Fruit fly (Drosophila melanogaster) whole organism, embryonic: ENCODE data around the gene CG43645.
A peak's percentile ranks its signal among the peaks of the same experiment; 100 is the strongest.

Experiments used
- Ada2b ChIP-seq: fragments of 200-800 bp; sonication (Bioruptor generic); IDR thresholded peaks from 2 replicates; pipeline ENCODE4 v1.3.6; 2022; ENCODE audit warnings: missing biosample characterization, missing genetic modification characterization
- CG10147 ChIP-seq: fragments of 200-800 bp; sonication (Bioruptor generic); optimal IDR thresholded peaks from 2 replicates; lab custom pipeline; 2019; ENCODE audit warnings: missing biosample characterization, mild to moderate bottlenecking, missing genetic modification characterization, moderate library complexity
- CG10209 ChIP-seq: fragments of 200-800 bp; sonication (Bioruptor generic); optimal IDR thresholded peaks from 3 replicates; lab custom pipeline; 2017; ENCODE audit warnings: missing biosample characterization, mild to moderate bottlenecking, missing genetic modification characterization, missing genetic modification reagents
- CG10979 ChIP-seq: fragments of 200-800 bp; sonication (Bioruptor generic); optimal IDR thresholded peaks from 2 replicates; lab custom pipeline; 2018; ENCODE audit warnings: missing biosample characterization, mild to moderate bottlenecking, missing genetic modification characterization, moderate library complexity
- CG11456 ChIP-seq: fragments of 200-800 bp; sonication (Bioruptor generic); IDR thresholded peaks from 3 replicates; pipeline ENCODE4 v1.3.6; 2022; ENCODE audit warnings: missing biosample characterization, missing genetic modification characterization
- CG11695 ChIP-seq: fragments of 200-800 bp; sonication (Bioruptor generic); IDR thresholded peaks from 3 replicates; pipeline ENCODE4 v1.3.6; 2022; ENCODE audit warnings: missing biosample characterization, missing genetic modification characterization
- CG11723 ChIP-seq: fragments of 200-800 bp; sonication (Bioruptor generic); optimal IDR thresholded peaks from 2 replicates; lab custom pipeline; 2017; ENCODE audit warnings: missing biosample characterization, mild to moderate bottlenecking, missing genetic modification characterization
- CG14441 ChIP-seq: fragments of 200-800 bp; sonication (Bioruptor generic); IDR thresholded peaks from 2 replicates; pipeline ENCODE4 v1.3.6; 2022; ENCODE audit warnings: missing biosample characterization, missing genetic modification characterization
- CG1529 ChIP-seq: fragments of 200-800 bp; sonication (Bioruptor generic); optimal IDR thresholded peaks from 3 replicates; lab custom pipeline; 2018; ENCODE audit warnings: missing biosample characterization, missing genetic modification characterization
- CG18011 ChIP-seq: fragments of 200-800 bp; sonication (Bioruptor generic); optimal IDR thresholded peaks from 2 replicates; lab custom pipeline; 2017; ENCODE audit warnings: missing biosample characterization, missing genetic modification characterization, mild to moderate bottlenecking, moderate library complexity, missing genotype
- CG2678 ChIP-seq: fragments of 200-800 bp; sonication (Bioruptor generic); optimal IDR thresholded peaks from 3 replicates; lab custom pipeline; 2019; ENCODE audit warnings: missing biosample characterization, mild to moderate bottlenecking, missing genetic modification characterization, moderate library complexity
- CG2889 ChIP-seq: fragments of 200-800 bp; sonication (Bioruptor generic); IDR thresholded peaks from 3 replicates; pipeline ENCODE4 v1.3.6; 2022; ENCODE audit warnings: missing biosample characterization, missing genetic modification characterization
- CG3281 ChIP-seq: fragments of 200-800 bp; sonication (Bioruptor generic); optimal IDR thresholded peaks from 3 replicates; lab custom pipeline; 2017; ENCODE audit warnings: missing biosample characterization, mild to moderate bottlenecking, missing genetic modification characterization
- CG4424 ChIP-seq: fragments of 200-800 bp; sonication (Bioruptor generic); optimal IDR thresholded peaks from 3 replicates; lab custom pipeline; 2016; ENCODE audit warnings: missing biosample characterization, missing genetic modification characterization
- CG4854 ChIP-seq: fragments of 200-800 bp; sonication (Bioruptor generic); optimal IDR thresholded peaks from 2 replicates; lab custom pipeline; 2016; ENCODE audit warnings: missing biosample characterization, missing genetic modification characterization, inconsistent platforms
- CG7963 ChIP-seq: fragments of 200-800 bp; sonication (Bioruptor generic); IDR thresholded peaks from 3 replicates; pipeline ENCODE4 v1.3.6; 2022; ENCODE audit warnings: missing biosample characterization, missing genetic modification characterization; ENCODE audit not compliant: partially characterized antibody
- CkIIα-i1 ChIP-seq: fragments of 200-800 bp; sonication (Bioruptor generic); IDR thresholded peaks from 2 replicates; pipeline ENCODE4 v1.3.6; 2022; ENCODE audit warnings: missing biosample characterization, missing genetic modification characterization
- Deaf1 ChIP-seq: fragments of 200-800 bp; optimal IDR thresholded peaks from 3 replicates; lab custom pipeline; 2019; ENCODE audit warnings: missing biosample characterization, mild to moderate bottlenecking, missing genetic modification characterization, moderate library complexity
- Ets97D ChIP-seq: fragments of 200-800 bp; sonication (Bioruptor generic); optimal IDR thresholded peaks from 3 replicates; lab custom pipeline; 2016; ENCODE audit warnings: missing biosample characterization, missing genetic modification characterization
- MESR4 ChIP-seq: fragments of 200-800 bp; sonication (Bioruptor generic); optimal IDR thresholded peaks from 2 replicates; lab custom pipeline; 2018; ENCODE audit warnings: missing biosample characterization, mild to moderate bottlenecking, missing genetic modification characterization, moderate library complexity
- Mes4 ChIP-seq: fragments of 200-800 bp; sonication (Bioruptor generic); optimal IDR thresholded peaks from 2 replicates; lab custom pipeline; 2016; ENCODE audit warnings: missing biosample characterization, missing genetic modification characterization
- NFAT ChIP-seq: fragments of 200-800 bp; sonication (Bioruptor generic); IDR thresholded peaks from 2 replicates; pipeline ENCODE4 v1.3.6; 2022; ENCODE audit warnings: missing biosample characterization, missing genetic modification characterization
- NfI ChIP-seq: fragments of 200-800 bp; sonication (Bioruptor generic); optimal IDR thresholded peaks from 3 replicates; lab custom pipeline; 2018; ENCODE audit warnings: missing biosample characterization, mild to moderate bottlenecking, missing genetic modification characterization, moderate library complexity
- Pdp1 ChIP-seq, 2 experiments: fragments of 200-800 bp; sonication (Bioruptor generic); optimal IDR thresholded peaks; 3 replicates each; lab custom pipeline; 2016; ENCODE audit warnings: missing biosample characterization in 2 of 2, missing genetic modification characterization in 2 of 2, mild to moderate bottlenecking in 1 of 2, moderate library complexity in 1 of 2
- Sox102F ChIP-seq: fragments of 200-800 bp; sonication (Bioruptor generic); optimal IDR thresholded peaks from 2 replicates; lab custom pipeline; 2018; ENCODE audit warnings: missing biosample characterization, mild to moderate bottlenecking, missing genetic modification characterization, moderate library complexity
- az2 ChIP-seq: fragments of 200-800 bp; sonication (Bioruptor generic); optimal IDR thresholded peaks from 3 replicates; lab custom pipeline; 2016; ENCODE audit warnings: missing biosample characterization, missing genetic modification characterization
- crol ChIP-seq: fragments of 200-800 bp; sonication (Bioruptor generic); IDR thresholded peaks from 2 replicates; pipeline ENCODE4 v1.3.6; 2022; ENCODE audit warnings: missing biosample characterization, missing genetic modification characterization
- dati ChIP-seq: fragments of 200-800 bp; sonication (Bioruptor generic); IDR thresholded peaks from 2 replicates; pipeline ENCODE4 v1.3.6; 2022; ENCODE audit warnings: missing biosample characterization, missing genetic modification characterization
- dm ChIP-seq: fragments of 200-800 bp; sonication (Bioruptor generic); optimal IDR thresholded peaks from 3 replicates; lab custom pipeline; 2016; ENCODE audit warnings: missing biosample characterization, missing genetic modification characterization
- eyg ChIP-seq: fragments of 200-800 bp; sonication (Bioruptor generic); optimal IDR thresholded peaks from 3 replicates; lab custom pipeline; 2016; ENCODE audit warnings: missing biosample characterization, missing genetic modification characterization
- grn ChIP-seq: fragments of 200-800 bp; sonication (Bioruptor generic); optimal IDR thresholded peaks from 3 replicates; lab custom pipeline; 2017; ENCODE audit warnings: missing biosample characterization, missing genetic modification characterization
- gsb-n ChIP-seq: fragments of 200-800 bp; sonication (Bioruptor generic); optimal IDR thresholded peaks from 3 replicates; lab custom pipeline; 2018; ENCODE audit warnings: missing biosample characterization, mild to moderate bottlenecking, missing genetic modification characterization
- hth ChIP-seq: fragments of >200 bp; optimal IDR thresholded peaks from 2 replicates; lab custom pipeline; 2017; ENCODE audit warnings: inconsistent platforms
- kay ChIP-seq: fragments of 200-800 bp; sonication (Bioruptor generic); optimal IDR thresholded peaks from 2 replicates; lab custom pipeline; 2016; ENCODE audit warnings: missing biosample characterization, missing genetic modification characterization
- maf-S ChIP-seq: fragments of 200-800 bp; sonication (Bioruptor generic); optimal IDR thresholded peaks from 2 replicates; lab custom pipeline; 2016; ENCODE audit warnings: missing biosample characterization, missing genetic modification characterization
- nerfin-1 ChIP-seq: fragments of 200-800 bp; sonication (Bioruptor generic); optimal IDR thresholded peaks from 3 replicates; lab custom pipeline; 2019; ENCODE audit warnings: missing biosample characterization, mild to moderate bottlenecking, missing genetic modification characterization, moderate library complexity
- pan ChIP-seq, 4 experiments: fragments of >200 bp in 3 of 4; fragments of 200-800 bp in 1 of 4; sonication (Bioruptor generic) in 1 of 4; optimal IDR thresholded peaks in 3 of 4; IDR thresholded peaks in 1 of 4; 2 replicates each; pipeline versions ENCODE4 v1.3.6 to Lab custom; 2017 to 2022; ENCODE audit warnings: missing biosample characterization in 2 of 4, missing genetic modification characterization in 2 of 4, mixed read lengths in 1 of 4
- psq ChIP-seq: fragments of 200-800 bp; sonication (Bioruptor generic); optimal IDR thresholded peaks from 2 replicates; lab custom pipeline; 2017; ENCODE audit warnings: missing biosample characterization, missing genetic modification characterization
- salm ChIP-seq: fragments of 200-800 bp; sonication (Bioruptor generic); optimal IDR thresholded peaks from 2 replicates; lab custom pipeline; 2018; ENCODE audit warnings: missing biosample characterization, mild to moderate bottlenecking, missing genetic modification characterization
- seq ChIP-seq: fragments of 200-800 bp; sonication (Bioruptor generic); IDR thresholded peaks from 2 replicates; pipeline ENCODE4 v1.3.6; 2022; ENCODE audit warnings: missing biosample characterization, missing genetic modification characterization
- sna ChIP-seq: fragments of 200-800 bp; sonication (Bioruptor generic); IDR thresholded peaks from 2 replicates; pipeline ENCODE4 v1.3.6; 2022; ENCODE audit warnings: missing biosample characterization, missing genetic modification characterization; ENCODE audit not compliant: partially characterized antibody
- so ChIP-seq: fragments of 200-800 bp; sonication (Bioruptor generic); IDR thresholded peaks from 3 replicates; pipeline ENCODE4 v1.3.6; 2022; ENCODE audit warnings: missing biosample characterization, missing genetic modification characterization
- sob ChIP-seq: fragments of 200-800 bp; sonication (Bioruptor generic); IDR thresholded peaks from 2 replicates; pipeline ENCODE4 v1.3.6; 2022; ENCODE audit warnings: missing biosample characterization, missing genetic modification characterization
- sug ChIP-seq: fragments of 200-800 bp; optimal IDR thresholded peaks from 2 replicates; lab custom pipeline; 2019; ENCODE audit warnings: missing biosample characterization, mild to moderate bottlenecking, missing genetic modification characterization, moderate library complexity
- tll ChIP-seq, 2 experiments: fragments of 200-800 bp in 1 of 2; fragments of >200 bp in 1 of 2; sonication (Bioruptor generic) in 1 of 2; optimal IDR thresholded peaks; 2 replicates each; lab custom pipeline; 2017 to 2019; ENCODE audit warnings: missing biosample characterization in 2 of 2, missing genetic modification characterization in 2 of 2, mild to moderate bottlenecking in 1 of 2, moderate library complexity in 1 of 2
- usp ChIP-seq: fragments of >200 bp; optimal IDR thresholded peaks from 2 replicates; lab custom pipeline; 2017; ENCODE audit warnings: missing biosample characterization, missing genetic modification characterization
- wek ChIP-seq: fragments of 200-800 bp; sonication (Bioruptor generic); optimal IDR thresholded peaks from 3 replicates; lab custom pipeline; 2018; ENCODE audit warnings: missing biosample characterization, mild to moderate bottlenecking, missing genetic modification characterization, moderate library complexity
- wor ChIP-seq: fragments of 200-800 bp; sonication (Bioruptor generic); IDR thresholded peaks from 2 replicates; pipeline ENCODE4 v1.3.6; 2022; ENCODE audit warnings: missing biosample characterization, missing genetic modification characterization

The CG43645 gene

DNA sequence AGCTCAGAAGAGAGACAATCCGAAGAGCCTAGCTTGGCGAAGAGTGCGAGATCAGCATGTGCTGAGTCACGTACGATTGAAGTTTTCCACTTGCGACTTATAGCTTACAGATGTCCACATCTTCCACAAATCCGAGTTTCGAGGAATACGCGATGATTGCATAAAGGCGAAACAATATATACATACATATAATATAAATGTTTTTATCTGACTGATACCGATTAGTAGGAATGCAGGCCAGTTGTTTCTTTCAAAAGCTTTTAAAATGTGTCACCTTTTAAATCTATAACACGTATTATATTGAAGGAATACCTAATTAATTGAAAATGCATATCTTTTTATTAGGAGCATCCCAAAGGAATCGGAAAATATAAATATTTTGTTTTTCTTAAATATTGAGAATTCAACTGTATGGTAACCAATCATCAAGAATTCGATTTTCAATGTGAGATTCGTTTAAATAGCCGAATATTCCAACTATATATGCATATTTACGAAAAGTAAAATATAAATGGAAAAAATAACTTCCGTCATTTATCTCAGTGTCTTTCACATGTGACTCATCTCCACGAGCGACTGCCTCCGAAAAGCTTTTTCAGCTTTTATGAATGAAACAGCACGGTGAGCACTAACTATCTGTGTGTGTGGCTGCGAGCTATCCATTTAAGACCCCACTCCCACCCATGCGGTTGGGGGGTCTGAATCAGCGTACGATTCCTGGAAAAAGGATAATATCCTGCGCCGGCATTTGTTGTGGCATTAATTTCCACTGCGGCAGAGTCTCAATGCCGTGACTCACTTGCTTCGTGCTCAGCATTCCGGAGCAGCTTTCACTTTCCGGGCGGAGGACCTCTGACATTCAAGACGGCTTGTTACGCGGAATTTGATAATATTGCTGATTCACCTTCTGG is 34.8 kb upstream of the CG43645 start (continued):
- TF ChIP-seq hth (no peak), CkIIα-i1 (no peak), eyg (peak; percentile 32), CG18011 (GFP tag; lab: Kevin White, UChicago) (peak; percentile 51), wek (no peak), CG10979 (no peak), NFAT (GFP tag; lab: Robert Waterston, UW) (no peak; the same call in 1 of the 2 replicates), tll (GFP tag; optimal IDR thresholded peaks at IDR 0.05; lab: Kevin White, UChicago) (no peak), CG4424 (GFP tag; lab: Kevin White, UChicago) (peak; percentile 51), NfI (GFP tag; lab: Kevin White, UChicago) (peak; percentile 60), kay (GFP tag; lab: Kevin White, UChicago) (peak; percentile 97), maf-S (GFP tag; lab: Kevin White, UChicago) (peak; percentile 17), CG7963 (GFP tag; lab: Robert Waterston, UW) (no peak), nerfin-1 (tag; lab: Kevin White, UChicago) (peak; percentile 13), CG1529 (GFP tag; lab: Kevin White, UChicago) (peak; percentile 9), psq (GFP tag; lab: Kevin White, UChicago) (no peak), CG4854 (GFP tag; lab: Kevin White, UChicago) (peak; percentile 21), pan (optimal IDR thresholded peaks at IDR 0.05; lab: Kevin White, UChicago) (no peak), pan (GFP tag; optimal IDR thresholded peaks at IDR 0.05 in 1 of 2, IDR thresholded peaks at IDR 0.05 in 1 of 2) (peak in 1 of 2 experiments; percentile 76), Ets97D (GFP tag; lab: Kevin White, UChicago) (no peak), az2 (GFP tag; lab: Kevin White, UChicago) (peak; percentile 44), seq (GFP tag; lab: Robert Waterston, UW) (0 out of 2 replicates have a peak, but pooled peaks have one; percentile 43), gsb-n (tag; lab: Kevin White, UChicago) (no peak), MESR4 (no peak), CG2889 (GFP tag; lab: Robert Waterston, UW) (no peak), CG11456 (peak; percentile 67; the same call in 2 of the 3 replicates), salm (tag; lab: Kevin White, UChicago) (no peak), Mes4 (no peak), CG2678 (peak; percentile 81), crol (GFP tag; lab: Robert Waterston, UW) (no peak), sug (peak; percentile 60), sob (GFP tag; lab: Robert Waterston, UW) (peak; percentile 50; the same call in 1 of the 2 replicates), Deaf1 (peak; percentile 46), CG10209 (GFP tag; lab: Kevin White, UChicago) (peak; percentile 66), CG11723 (peak; percentile 20), CG14441 (no peak), so (no peak), CG3281 (GFP tag; lab: Kevin White, UChicago) (peak; percentile 71), Sox102F (GFP tag; lab: Kevin White, UChicago) (peak; percentile 82), wor (GFP tag; lab: Robert Waterston, UW) (no peak), dati (no peak), dm (GFP tag; lab: Kevin White, UChicago) (no peak), grn (GFP tag; lab: Kevin White, UChicago) (no peak), Ada2b (peak; percentile 49), usp (GFP tag; lab: Kevin White, UChicago) (no peak), sna (no peak), Pdp1 (GFP tag; optimal IDR thresholded peaks at IDR 0.05; lab: Kevin White, UChicago) (peak; percentile 9 to 53), CG11695 (GFP tag; lab: Robert Waterston, UW) (peak; percentile 72; the same call in 2 of the 3 replicates), CG10147 (GFP tag; lab: Kevin White, UChicago) (peak; percentile 75)
